Worm (Caenorhabditis elegans): ENCODE measurements around the gene F09B12.7.

The F09B12.7 gene

ce11 chrX:15126736-15127135, 31.9 kb upstream of the F09B12.7 start:
- TF ChIP-seq nhr-129 (tag; optimal IDR thresholded peaks at IDR 0.05) (no peak), snpc-4 (tag; optimal IDR thresholded peaks at IDR 0.05) (no peak), unc-55 (GFP tag; optimal IDR thresholded peaks at IDR 0.05) (no peak), ZK546.5 (tag; optimal IDR thresholded peaks at IDR 0.05) (no peak)

DNA sequence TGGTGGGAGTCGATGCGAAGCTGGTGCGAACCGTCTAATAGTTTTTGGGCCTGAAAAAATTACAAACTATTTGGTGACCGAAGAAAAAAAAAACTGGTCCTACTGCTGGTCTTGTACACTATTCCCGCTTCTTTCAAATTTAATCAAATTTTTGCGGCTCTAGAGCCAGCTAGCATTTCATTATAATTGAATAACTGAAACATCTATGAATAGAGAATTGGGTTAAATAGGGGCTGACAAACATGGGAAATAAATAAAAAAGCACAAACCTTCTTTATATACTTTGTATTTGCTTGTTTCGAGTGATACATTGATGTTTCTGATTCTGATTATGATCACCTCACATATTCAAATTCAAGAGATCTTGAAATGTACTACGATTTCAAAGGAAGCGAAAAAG, 30.3 kb upstream of the F09B12.7 start:
- TF ChIP-seq ztf-11 (tag; optimal IDR thresholded peaks at IDR 0.05) (no peak), mab-5 (tag; optimal IDR thresholded peaks at IDR 0.05) (no peak), nhr-21 (tag; optimal IDR thresholded peaks at IDR 0.05) (no peak), R02D3.7 (tag; optimal IDR thresholded peaks at IDR 0.05) (no peak), ceh-82 (tag; optimal IDR thresholded peaks at IDR 0.05) (no peak), nhr-12 (tag; optimal IDR thresholded peaks at IDR 0.05) (no peak), ama-1 (optimal IDR thresholded peaks at IDR 0.05) (no peak), nhr-25 (tag; optimal IDR thresholded peaks at IDR 0.05) (no peak), nhr-10 (tag; optimal IDR thresholded peaks at IDR 0.05) (no peak), nhr-77 (tag; optimal IDR thresholded peaks at IDR 0.05) (no peak), snpc-4 (tag; optimal IDR thresholded peaks at IDR 0.05) (no peak), skn-1 (tag; optimal IDR thresholded peaks at IDR 0.05) (no peak), mbf-1 (tag; optimal IDR thresholded peaks at IDR 0.05) (no peak), blmp-1 (tag; optimal IDR thresholded peaks at IDR 0.05; ENCODE audit: insufficient read depth) (no peak), sem-4 (tag; optimal IDR thresholded peaks at IDR 0.05) (no peak), nhr-6 (tag; optimal IDR thresholded peaks at IDR 0.05) (no peak)

- TF ChIP-seq mdl-1 (tag; optimal IDR thresholded peaks at IDR 0.05) (no peak), lin-11 (tag; optimal IDR thresholded peaks at IDR 0.05) (no peak), nhr-77 (tag; optimal IDR thresholded peaks at IDR 0.05) (no peak), blmp-1 (tag; optimal IDR thresholded peaks at IDR 0.05; ENCODE audit: insufficient read depth) (no peak), Y55F3AM.14 (GFP tag; optimal IDR thresholded peaks at IDR 0.05) (no peak), nhr-6 (tag; optimal IDR thresholded peaks at IDR 0.05) (no peak)
Observed at ce11 chrX:15120545-15120944, 25.7 kb upstream of the F09B12.7 start.

DNA sequence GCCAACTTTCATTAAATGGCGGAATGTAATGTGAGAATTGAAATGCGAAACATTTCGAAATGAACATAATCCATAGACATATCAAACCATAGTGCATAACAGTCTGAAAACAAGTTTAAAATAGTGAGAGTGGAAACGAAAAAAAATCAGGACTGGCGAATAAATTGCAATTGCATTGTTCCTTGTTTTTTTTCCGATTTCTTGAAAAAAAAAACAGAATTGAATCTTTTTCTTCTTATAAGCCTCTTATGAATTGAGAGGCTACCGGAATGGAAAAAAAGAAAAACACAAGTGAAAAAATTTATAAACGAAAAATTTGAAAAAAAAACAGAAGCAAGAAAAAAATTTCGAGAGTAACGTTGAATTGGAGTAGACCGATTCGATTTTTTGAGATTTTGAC, 21.6 kb upstream of the F09B12.7 start, which contains the start of gene R07D5.2:
Gene R07D5.2, minus strand, starts transcription at position 101 of the 400 bp plus-strand sequence.
- TF ChIP-seq nhr-11 (tag; optimal IDR thresholded peaks at IDR 0.05) (no peak), nhr-23 (tag; optimal IDR thresholded peaks at IDR 0.05) (no peak), sem-4 (tag; optimal IDR thresholded peaks at IDR 0.05) (no peak), lin-11 (tag; optimal IDR thresholded peaks at IDR 0.05) (no peak), nhr-237 (tag; optimal IDR thresholded peaks at IDR 0.05) (no peak), ztf-4 (tag; optimal IDR thresholded peaks at IDR 0.05) (no peak), ZK546.5 (tag; optimal IDR thresholded peaks at IDR 0.05) (no peak), skn-1 (tag; optimal IDR thresholded peaks at IDR 0.05) (no peak), sma-9 (GFP tag; optimal IDR thresholded peaks at IDR 0.05) (no peak), sma-9 (tag; optimal IDR thresholded peaks at IDR 0.05) (no peak), ceh-16 (tag; optimal IDR thresholded peaks at IDR 0.05) (no peak), Y55F3AM.14 (GFP tag; optimal IDR thresholded peaks at IDR 0.05) (no peak), R02D3.7 (tag; optimal IDR thresholded peaks at IDR 0.05) (no peak), peb-1 (tag; optimal IDR thresholded peaks at IDR 0.05) (no peak), unc-39 (tag; optimal IDR thresholded peaks at IDR 0.05) (no peak), mbf-1 (tag; optimal IDR thresholded peaks at IDR 0.05) (no peak), unc-62 (GFP tag; optimal IDR thresholded peaks at IDR 0.05) (no peak), C34F6.9 (tag; optimal IDR thresholded peaks at IDR 0.05) (no peak), alr-1 (tag; optimal IDR thresholded peaks at IDR 0.05) (no peak)

DNA sequence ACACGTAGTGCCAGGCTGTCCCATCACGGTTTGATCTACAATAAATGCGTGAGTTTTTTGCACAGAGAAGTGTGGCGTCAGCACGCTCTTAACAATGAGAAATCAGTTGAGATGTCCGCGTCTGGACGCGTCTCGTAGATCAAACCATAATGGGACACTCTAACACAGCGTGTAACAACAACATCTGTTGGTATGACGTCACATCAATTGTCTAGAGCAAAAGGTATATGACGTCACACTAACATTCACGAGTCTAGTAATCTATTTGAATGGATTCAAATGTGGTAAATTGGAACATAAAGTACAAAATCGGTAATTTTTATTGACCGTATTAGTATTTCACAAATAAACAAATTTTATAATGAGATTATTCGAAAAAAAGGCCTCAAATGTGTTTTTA, 20.9 kb upstream of the F09B12.7 start:
- no peak for TF ChIP-seq ceh-82 (tag; optimal IDR thresholded peaks at IDR 0.05)
- TF ChIP-seq unc-55 (GFP tag; optimal IDR thresholded peaks at IDR 0.05): no peak
- TF ChIP-seq gmeb-1 (tag; optimal IDR thresholded peaks at IDR 0.05): no peak
- no peak for TF ChIP-seq unc-62 (GFP tag; optimal IDR thresholded peaks at IDR 0.05)
- TF ChIP-seq zag-1 (tag; optimal IDR thresholded peaks at IDR 0.05): no peak
- TF ChIP-seq lsy-2 (tag; optimal IDR thresholded peaks at IDR 0.05): no peak
- no peak for TF ChIP-seq lin-13 (GFP tag; optimal IDR thresholded peaks at IDR 0.05)
- TF ChIP-seq nhr-23 (tag; optimal IDR thresholded peaks at IDR 0.05): no peak
- TF ChIP-seq nhr-6 (tag; optimal IDR thresholded peaks at IDR 0.05): no peak
- TF ChIP-seq mdl-1 (tag; optimal IDR thresholded peaks at IDR 0.05): no peak
- no peak for TF ChIP-seq nhr-237 (tag; optimal IDR thresholded peaks at IDR 0.05)
- no peak for TF ChIP-seq unc-39 (tag; optimal IDR thresholded peaks at IDR 0.05)
- TF ChIP-seq nhr-25 (tag; optimal IDR thresholded peaks at IDR 0.05): no peak
- TF ChIP-seq nhr-77 (tag; optimal IDR thresholded peaks at IDR 0.05): no peak
- no peak for TF ChIP-seq mbf-1 (tag; optimal IDR thresholded peaks at IDR 0.05)
- TF ChIP-seq fos-1 (tag; optimal IDR thresholded peaks at IDR 0.05): no peak
- no peak for TF ChIP-seq snpc-4 (tag; optimal IDR thresholded peaks at IDR 0.05)
- TF ChIP-seq R02D3.7 (tag; optimal IDR thresholded peaks at IDR 0.05): no peak
- no peak for TF ChIP-seq ztf-11 (tag; optimal IDR thresholded peaks at IDR 0.05)

All from whole organism, L2 larva.